Fruit fly (Drosophila melanogaster): Measurements from ENCODE around the gene CG5326.

CG5326 gene

dm6 chr3R:22565732-22566131 lies 26.0 kb upstream of the CG5326 start:
- TF ChIP-seq CG7045 (GFP tag; optimal IDR thresholded peaks at IDR 0.05): no peak
- no peak for TF ChIP-seq Mnt (GFP tag; optimal IDR thresholded peaks at IDR 0.05)
- TF ChIP-seq CG1620 (GFP tag; optimal IDR thresholded peaks at IDR 0.05): no peak
- no peak for TF ChIP-seq tj (GFP tag; optimal IDR thresholded peaks at IDR 0.05)
- no peak for TF ChIP-seq Hr96 (GFP tag; optimal IDR thresholded peaks at IDR 0.05)
- TF ChIP-seq cnc (optimal IDR thresholded peaks at IDR 0.05): no peak

DNA sequence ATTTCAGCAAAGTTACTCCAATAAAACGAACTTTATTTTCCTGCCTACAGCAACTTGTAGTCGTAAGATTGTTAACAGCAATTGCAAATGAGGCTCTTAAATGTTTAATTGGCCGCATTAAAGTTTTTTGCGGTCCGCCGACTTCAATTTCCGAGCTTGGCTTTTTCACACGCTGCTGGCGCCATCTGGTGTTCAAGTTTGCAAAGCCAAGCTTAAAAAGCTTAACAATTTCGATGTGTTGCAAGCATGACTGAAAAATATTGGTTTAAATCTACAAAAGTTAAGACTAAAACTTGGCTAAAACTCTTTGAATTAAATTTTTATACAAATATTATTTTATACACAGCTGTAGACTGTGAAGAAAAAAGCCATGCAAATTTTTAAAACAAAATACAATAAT lies 25.0 kb upstream of the CG5326 start:
- TF ChIP-seq ovo (GFP tag; optimal IDR thresholded peaks at IDR 0.05) (no peak), Mnt (GFP tag; optimal IDR thresholded peaks at IDR 0.05) (no peak), Crg-1 (GFP tag; optimal IDR thresholded peaks at IDR 0.05) (no peak), CG11617 (GFP tag; optimal IDR thresholded peaks at IDR 0.05) (no peak), CG1620 (GFP tag; optimal IDR thresholded peaks at IDR 0.05) (no peak)

DNA sequence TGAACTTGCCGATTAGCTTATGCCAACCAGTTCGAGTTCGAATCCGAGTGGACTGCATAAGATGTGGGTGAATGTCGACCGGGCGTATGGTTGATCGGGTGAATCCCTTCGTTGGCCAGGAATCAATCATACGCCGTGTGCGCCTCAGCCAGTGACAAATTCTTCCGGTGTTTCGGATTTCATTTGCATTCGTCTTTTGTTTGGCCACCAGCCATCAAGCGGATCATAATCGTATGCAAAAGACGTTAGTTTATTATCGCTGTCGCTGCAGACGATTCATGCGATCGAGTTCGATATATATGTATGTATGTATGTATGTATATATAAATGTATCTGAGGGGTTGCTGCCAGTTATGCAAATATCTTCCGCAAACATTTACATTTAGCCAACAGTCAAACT lies 24.4 kb upstream of the CG5326 start:
- TF ChIP-seq cic (GFP tag; optimal IDR thresholded peaks at IDR 0.05) (no peak), bab1 (GFP tag; optimal IDR thresholded peaks at IDR 0.05) (no peak), CG1620 (GFP tag; optimal IDR thresholded peaks at IDR 0.05) (no peak), toe (GFP tag; optimal IDR thresholded peaks at IDR 0.05) (no peak), cnc (optimal IDR thresholded peaks at IDR 0.05) (no peak), Crg-1 (GFP tag; optimal IDR thresholded peaks at IDR 0.05) (no peak), Mnt (GFP tag; optimal IDR thresholded peaks at IDR 0.05) (no peak), CG11617 (GFP tag; optimal IDR thresholded peaks at IDR 0.05) (no peak)

- TF ChIP-seq tj (GFP tag; optimal IDR thresholded peaks at IDR 0.05) (no peak), Mnt (GFP tag; optimal IDR thresholded peaks at IDR 0.05) (no peak), CG7101 (tag; optimal IDR thresholded peaks at IDR 0.05) (no peak), Crg-1 (GFP tag; optimal IDR thresholded peaks at IDR 0.05) (no peak), Hr96 (GFP tag; optimal IDR thresholded peaks at IDR 0.05) (no peak), CG14711 (tag; optimal IDR thresholded peaks at IDR 0.05) (no peak), CG1620 (GFP tag; optimal IDR thresholded peaks at IDR 0.05) (no peak), Clk (GFP tag; optimal IDR thresholded peaks at IDR 0.05) (no peak), CG7045 (GFP tag; optimal IDR thresholded peaks at IDR 0.05) (no peak)
Observed at dm6 chr3R:22562502-22562901, 22.8 kb upstream of the CG5326 start, which contains the start of gene sit. TSS of gene sit (minus strand) at chr3R:22562572.

DNA sequence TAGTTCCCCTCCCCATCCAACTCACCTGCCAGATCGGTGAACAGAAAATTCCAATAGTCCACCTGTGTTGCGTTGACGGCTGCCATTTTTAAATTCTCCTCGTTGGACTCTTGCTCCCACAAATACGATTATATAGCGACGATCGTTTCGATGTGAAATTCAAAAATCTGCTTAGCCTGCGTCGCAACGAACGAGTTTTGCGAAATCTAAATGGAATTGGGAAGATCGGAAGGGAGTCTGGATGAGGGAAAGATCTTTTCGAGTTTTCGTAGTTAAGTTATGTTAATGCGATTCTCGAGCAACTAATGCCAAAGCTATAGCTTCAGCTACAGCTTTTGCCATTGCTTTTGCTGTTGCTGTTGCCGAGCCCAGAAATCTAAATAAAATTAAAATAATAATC lies 20.5 kb upstream of the CG5326 start:
- TF ChIP-seq pad (GFP tag; optimal IDR thresholded peaks at IDR 0.05): no peak
- TF ChIP-seq CG5204 (GFP tag; optimal IDR thresholded peaks at IDR 0.05): no peak
- TF ChIP-seq CG12768 (GFP tag; optimal IDR thresholded peaks at IDR 0.05): no peak
- no peak for TF ChIP-seq CG14711 (tag; optimal IDR thresholded peaks at IDR 0.05)
- no peak for TF ChIP-seq tj (GFP tag; optimal IDR thresholded peaks at IDR 0.05)

DNA sequence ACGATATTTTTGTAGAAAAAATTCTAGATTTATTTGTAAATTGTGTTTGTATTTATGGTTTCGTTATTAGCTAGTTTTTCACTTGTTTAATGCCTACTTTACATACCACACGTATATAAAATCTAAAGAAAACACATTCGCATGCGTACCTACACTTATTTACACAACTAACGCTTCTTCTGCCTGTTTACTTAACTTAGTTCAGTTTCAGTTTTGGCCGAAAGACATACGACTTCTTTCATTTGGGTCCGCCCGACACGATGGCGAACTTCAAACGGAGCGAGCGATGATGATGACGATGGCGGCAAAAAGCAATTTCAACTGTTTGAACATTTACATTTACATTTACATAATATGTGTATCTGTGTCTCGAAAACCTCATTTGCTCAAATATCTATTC lies 18.7 kb upstream of the CG5326 start:
- TF ChIP-seq CG1620 (GFP tag; optimal IDR thresholded peaks at IDR 0.05) (no peak), CG7045 (GFP tag; optimal IDR thresholded peaks at IDR 0.05) (no peak), Clk (GFP tag; optimal IDR thresholded peaks at IDR 0.05) (no peak), Mnt (GFP tag; optimal IDR thresholded peaks at IDR 0.05) (no peak), CG33017 (tag; optimal IDR thresholded peaks at IDR 0.05) (no peak), CG14711 (tag; optimal IDR thresholded peaks at IDR 0.05) (no peak), Hr96 (GFP tag; optimal IDR thresholded peaks at IDR 0.05) (no peak), kay (GFP tag; ENCODE audit: borderline replicate concordance) (no peak), ovo (GFP tag; optimal IDR thresholded peaks at IDR 0.05) (no peak), tj (GFP tag; optimal IDR thresholded peaks at IDR 0.05) (no peak), cnc (optimal IDR thresholded peaks at IDR 0.05) (no peak), pad (GFP tag; optimal IDR thresholded peaks at IDR 0.05) (no peak), CG12768 (GFP tag; optimal IDR thresholded peaks at IDR 0.05) (no peak), bab1 (GFP tag; optimal IDR thresholded peaks at IDR 0.05) (no peak)

- no peak for TF ChIP-seq CG1620 (GFP tag; optimal IDR thresholded peaks at IDR 0.05)
- TF ChIP-seq Crg-1 (GFP tag; optimal IDR thresholded peaks at IDR 0.05): no peak
- TF ChIP-seq CG5204 (GFP tag; optimal IDR thresholded peaks at IDR 0.05): no peak
- no peak for TF ChIP-seq CG33017 (tag; optimal IDR thresholded peaks at IDR 0.05)
- no peak for TF ChIP-seq ovo (GFP tag; optimal IDR thresholded peaks at IDR 0.05)
- TF ChIP-seq Mnt (GFP tag; optimal IDR thresholded peaks at IDR 0.05): no peak
- no peak for TF ChIP-seq tj (GFP tag; optimal IDR thresholded peaks at IDR 0.05)
- no peak for TF ChIP-seq toe (GFP tag; optimal IDR thresholded peaks at IDR 0.05)
- no peak for TF ChIP-seq cic (GFP tag; optimal IDR thresholded peaks at IDR 0.05)
- no peak for TF ChIP-seq CG7045 (GFP tag; optimal IDR thresholded peaks at IDR 0.05)
- no peak for TF ChIP-seq bab1 (GFP tag; optimal IDR thresholded peaks at IDR 0.05)
- no peak for TF ChIP-seq CG7101 (tag; optimal IDR thresholded peaks at IDR 0.05)
- no peak for TF ChIP-seq Hr96 (GFP tag; optimal IDR thresholded peaks at IDR 0.05)
Observed at dm6 chr3R:22557100-22557741, 17.5 kb upstream of the CG5326 start.

dm6 chr3R:22552686-22553085 lies 13.0 kb upstream of the CG5326 start:
- TF ChIP-seq CG7101 (tag; optimal IDR thresholded peaks at IDR 0.05): no peak
- TF ChIP-seq Clk (GFP tag; optimal IDR thresholded peaks at IDR 0.05): no peak
- peak; percentile 98 for TF ChIP-seq tj (GFP tag; optimal IDR thresholded peaks at IDR 0.05)
